Worm (Caenorhabditis elegans) whole organism, L4/young adult: ENCODE data around the gene epac-1.

ENCODE experiments used
- W03F9.2 ChIP-seq: fragments of 150-350 bp; optimal IDR thresholded peaks from 2 replicates; lab custom pipeline; 2014; ENCODE audit warnings: missing biosample characterization, missing genetic modification characterization
- dao-5 ChIP-seq: sonication (generic microtip); optimal IDR thresholded peaks from 2 replicates; lab custom pipeline; 2016; ENCODE audit warnings: missing genotype, missing genetic modification characterization, moderate library complexity, missing compliant biosample characterization
- him-1 ChIP-seq: sonication (generic microtip); optimal IDR thresholded peaks from 2 replicates; lab custom pipeline; 2016; ENCODE audit warnings: missing genotype, missing genetic modification reagents, missing genetic modification characterization, missing compliant biosample characterization

- TF ChIP-seq him-1 (tag; lab: Kevin White, UChicago), result no peak
- TF ChIP-seq W03F9.2 (tag; lab: Kevin White, UChicago), result no peak
- TF ChIP-seq dao-5, result peak; percentile 58
These were observed 25.5 kb downstream of the epac-1 start for ce11 chrIII:10214540-10214979.
